Worm (Caenorhabditis elegans) whole organism, L1 larva: ENCODE data around the gene C04B4.4.

Experiments used
- F16B12.6 ChIP-seq: fragments of 150-350 bp; optimal IDR thresholded peaks from 2 replicates; lab custom pipeline; 2014; ENCODE audit warnings: missing biosample characterization, missing genetic modification characterization
- Y116A8C.19 ChIP-seq: sonication (generic microtip); optimal IDR thresholded peaks from 2 replicates; lab custom pipeline; 2016; ENCODE audit warnings: missing compliant biosample characterization, missing genetic modification characterization, borderline replicate concordance
- alr-1 ChIP-seq: fragments of 200-800 bp; sonication (Bioruptor generic); optimal IDR thresholded peaks from 2 replicates; lab custom pipeline; 2018; ENCODE audit warnings: borderline replicate concordance, mild to moderate bottlenecking, missing genetic modification characterization, missing compliant biosample characterization
- ama-1 ChIP-seq: fragments of 150-350 bp; optimal IDR thresholded peaks from 2 replicates; lab custom pipeline; 2014
- ceh-8 ChIP-seq: fragments of 200-800 bp; sonication (Bioruptor generic); optimal IDR thresholded peaks from 2 replicates; lab custom pipeline; 2018; ENCODE audit warnings: mild to moderate bottlenecking, missing genetic modification characterization, moderate library complexity, missing compliant biosample characterization
- ceh-82 ChIP-seq, 3 experiments: fragments of 150-350 bp in 1 of 3; sonication (generic microtip) in 2 of 3; optimal IDR thresholded peaks; 2 replicates each; lab custom pipeline; 2014 to 2017; ENCODE audit warnings: missing biosample characterization in 3 of 3, missing genetic modification characterization in 3 of 3
- egl-13 ChIP-seq: sonication (generic microtip); optimal IDR thresholded peaks from 2 replicates; lab custom pipeline; 2016; ENCODE audit warnings: missing genotype, missing genetic modification reagents, missing genetic modification characterization, missing compliant biosample characterization
- egl-27 ChIP-seq, 2 experiments: fragments of 150-350 bp in 1 of 2; sonication (generic microtip); optimal IDR thresholded peaks; 3 replicates each; lab custom pipeline; 2017 to 2018; ENCODE audit warnings: missing biosample characterization in 2 of 2, missing genetic modification characterization in 2 of 2, missing genetic modification reagents in 2 of 2
- ets-5 ChIP-seq: fragments of 200-800 bp; sonication (Bioruptor generic); IDR thresholded peaks from 2 replicates; pipeline ENCODE4 v1.3.6; 2022; ENCODE audit warnings: missing genetic modification characterization, missing compliant biosample characterization
- fkh-10 ChIP-seq: sonication (generic microtip); optimal IDR thresholded peaks from 2 replicates; lab custom pipeline; 2017; ENCODE audit warnings: missing biosample characterization, missing genetic modification reagents, missing genetic modification characterization
- fkh-8 ChIP-seq: sonication (generic microtip); optimal IDR thresholded peaks from 2 replicates; lab custom pipeline; 2016; ENCODE audit warnings: mild to moderate bottlenecking, missing genetic modification characterization, missing compliant biosample characterization
- fos-1 ChIP-seq: fragments of 150-350 bp; optimal IDR thresholded peaks from 2 replicates; lab custom pipeline; 2014; ENCODE audit warnings: missing biosample characterization, missing genetic modification characterization
- hlh-4 ChIP-seq: sonication (generic microtip); optimal IDR thresholded peaks from 2 replicates; lab custom pipeline; 2016; ENCODE audit warnings: mild to moderate bottlenecking, missing genetic modification characterization, missing compliant biosample characterization
- lin-15B ChIP-seq: fragments of 150-350 bp; sonication (generic microtip); optimal IDR thresholded peaks from 3 replicates; lab custom pipeline; 2014; ENCODE audit warnings: missing biosample characterization, missing genetic modification characterization
- lir-3 ChIP-seq: sonication (generic microtip); optimal IDR thresholded peaks from 2 replicates; lab custom pipeline; 2016; ENCODE audit warnings: mild to moderate bottlenecking, missing genetic modification characterization, moderate library complexity, missing compliant biosample characterization; ENCODE audit not compliant: poor library complexity
- lsy-2 ChIP-seq, 2 experiments: fragments of 150-350 bp; optimal IDR thresholded peaks; 2 replicates each; lab custom pipeline; 2014; ENCODE audit warnings: missing biosample characterization in 2 of 2, missing genetic modification characterization in 2 of 2
- mab-9 ChIP-seq: fragments of 200-800 bp; sonication (Bioruptor generic); IDR thresholded peaks from 2 replicates; pipeline ENCODE4 v1.3.6; 2022; ENCODE audit warnings: missing genetic modification reagents, missing genetic modification characterization, missing compliant biosample characterization
- mef-2 ChIP-seq: fragments of 150-350 bp; optimal IDR thresholded peaks from 2 replicates; lab custom pipeline; 2014; ENCODE audit warnings: missing biosample characterization, missing genetic modification characterization
- nhr-11 ChIP-seq: fragments of 150-350 bp; optimal IDR thresholded peaks from 2 replicates; lab custom pipeline; 2014; ENCODE audit warnings: missing biosample characterization, missing genetic modification characterization
- nhr-19 ChIP-seq: fragments of 200-800 bp; sonication (Bioruptor generic); conservative IDR thresholded peaks from 2 replicates; pipeline ENCODE4 v1.3.6; 2022; ENCODE audit warnings: missing genetic modification characterization, missing compliant biosample characterization
- nhr-20 ChIP-seq: sonication (generic microtip); optimal IDR thresholded peaks from 2 replicates; lab custom pipeline; 2016; ENCODE audit warnings: mild to moderate bottlenecking, missing genetic modification characterization, missing compliant biosample characterization
- nhr-28 ChIP-seq: fragments of 150-350 bp; optimal IDR thresholded peaks from 2 replicates; lab custom pipeline; 2014; ENCODE audit warnings: missing biosample characterization, missing genetic modification characterization
- nhr-47 ChIP-seq: sonication (generic microtip); optimal IDR thresholded peaks from 2 replicates; lab custom pipeline; 2016; ENCODE audit warnings: mild to moderate bottlenecking, missing genetic modification characterization, moderate library complexity, missing compliant biosample characterization
- nhr-71 ChIP-seq: sonication (generic microtip); optimal IDR thresholded peaks from 2 replicates; lab custom pipeline; 2016; ENCODE audit warnings: mild to moderate bottlenecking, missing genetic modification characterization, moderate library complexity, missing compliant biosample characterization
- nhr-77 ChIP-seq: fragments of 150-350 bp; optimal IDR thresholded peaks from 2 replicates; lab custom pipeline; 2014; ENCODE audit warnings: missing biosample characterization, missing genetic modification characterization
- pqm-1 ChIP-seq: sonication (generic microtip); optimal IDR thresholded peaks from 3 replicates; lab custom pipeline; 2017; ENCODE audit warnings: missing biosample characterization, missing genetic modification characterization
- rnt-1 ChIP-seq: sonication (generic microtip); optimal IDR thresholded peaks from 2 replicates; lab custom pipeline; 2016; ENCODE audit warnings: mild to moderate bottlenecking, missing genetic modification characterization, moderate library complexity, missing compliant biosample characterization
- snpc-4 ChIP-seq: fragments of 150-350 bp; optimal IDR thresholded peaks from 2 replicates; lab custom pipeline; 2014; ENCODE audit warnings: missing biosample characterization, missing genetic modification characterization
- snu-23 ChIP-seq: sonication (generic microtip); optimal IDR thresholded peaks from 2 replicates; lab custom pipeline; 2016; ENCODE audit warnings: missing genetic modification characterization, missing compliant biosample characterization
- sox-4 ChIP-seq: sonication (generic microtip); optimal IDR thresholded peaks from 2 replicates; lab custom pipeline; 2016; ENCODE audit warnings: missing genetic modification characterization, missing compliant biosample characterization
- swsn-7 ChIP-seq: sonication (generic microtip); optimal IDR thresholded peaks from 2 replicates; lab custom pipeline; 2016; ENCODE audit warnings: missing genetic modification characterization, missing compliant biosample characterization
- tlp-1 ChIP-seq: fragments of 150-350 bp; optimal IDR thresholded peaks from 2 replicates; lab custom pipeline; 2014; ENCODE audit warnings: missing biosample characterization, missing genetic modification characterization
- unc-62 ChIP-seq: fragments of 150-350 bp; optimal IDR thresholded peaks from 2 replicates; lab custom pipeline; 2014; ENCODE audit warnings: missing biosample characterization, missing genetic modification reagents, missing genetic modification characterization
- unc-86 ChIP-seq: sonication (generic microtip); optimal IDR thresholded peaks from 2 replicates; lab custom pipeline; 2016; ENCODE audit warnings: missing genetic modification characterization, missing compliant biosample characterization
- vab-15 ChIP-seq: sonication (generic microtip); optimal IDR thresholded peaks from 2 replicates; lab custom pipeline; 2017; ENCODE audit warnings: missing genotype, mild to moderate bottlenecking, missing genetic modification characterization, missing compliant biosample characterization
- zag-1 ChIP-seq: fragments of 150-350 bp; optimal IDR thresholded peaks from 2 replicates; lab custom pipeline; 2014; ENCODE audit warnings: missing biosample characterization, missing genetic modification characterization
- zip-4 ChIP-seq: fragments of 200-800 bp; sonication (Bioruptor generic); optimal IDR thresholded peaks from 2 replicates; lab custom pipeline; 2018; ENCODE audit warnings: mild to moderate bottlenecking, missing genetic modification characterization, moderate library complexity, missing compliant biosample characterization
- ztf-11 ChIP-seq, 2 experiments: sonication (generic microtip); optimal IDR thresholded peaks; 2 replicates each; lab custom pipeline; 2016 to 2017; ENCODE audit warnings: missing genetic modification characterization in 2 of 2, missing biosample characterization in 1 of 2, missing compliant biosample characterization in 1 of 2
- ztf-4 ChIP-seq: fragments of 150-350 bp; optimal IDR thresholded peaks from 2 replicates; lab custom pipeline; 2014; ENCODE audit warnings: missing biosample characterization, missing genetic modification characterization

The C04B4.4 gene

DNA sequence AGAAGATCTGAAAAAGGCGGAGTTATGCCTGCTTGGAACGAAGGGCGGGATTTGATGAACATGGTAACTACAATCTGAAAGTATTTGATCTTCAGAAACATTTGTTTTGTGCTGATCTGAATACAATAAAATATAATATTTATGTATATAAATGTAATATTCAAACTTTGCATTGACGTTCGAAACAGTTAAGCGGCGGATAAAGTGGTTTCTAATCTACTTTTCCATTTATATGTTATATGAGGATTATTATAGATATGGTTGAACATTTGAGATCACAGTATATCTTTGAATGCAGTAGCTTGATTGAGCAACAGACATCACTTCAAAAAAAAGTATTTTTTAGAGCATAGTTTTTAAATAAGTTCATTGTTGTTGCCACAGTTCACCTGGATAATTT is 16.8 kb upstream of the C04B4.4 start, which contains the start of gene H19J13.2:
Gene H19J13.2, minus strand, starts transcription at position 101 of the 400 bp plus-strand sequence.
- TF ChIP-seq unc-62 (GFP tag; lab: Kevin White, UChicago) (no peak), fkh-8 (tag; lab: Kevin White, UChicago) (no peak), ceh-82 (tag; optimal IDR thresholded peaks at IDR 0.05; lab: Kevin White, UChicago) (no peak), unc-86 (tag; lab: Kevin White, UChicago) (no peak), lsy-2 (tag; optimal IDR thresholded peaks at IDR 0.05; lab: Kevin White, UChicago) (no peak), zip-4 (GFP tag; lab: Kevin White, UChicago) (no peak), sox-4 (tag; lab: Kevin White, UChicago) (no peak), nhr-47 (no peak), nhr-77 (tag; lab: Kevin White, UChicago) (no peak), egl-27 (tag; optimal IDR thresholded peaks at IDR 0.05; lab: Kevin White, UChicago) (no peak), egl-13 (tag; lab: Kevin White, UChicago) (no peak), zag-1 (tag; lab: Kevin White, UChicago) (no peak), fos-1 (tag; lab: Kevin White, UChicago) (no peak), snu-23 (GFP tag; lab: Kevin White, UChicago) (no peak), lir-3 (tag; lab: Kevin White, UChicago) (no peak), ztf-11 (tag; optimal IDR thresholded peaks at IDR 0.05; lab: Kevin White, UChicago) (no peak), rnt-1 (tag; lab: Kevin White, UChicago) (no peak), snpc-4 (tag; lab: Kevin White, UChicago) (no peak)

DNA sequence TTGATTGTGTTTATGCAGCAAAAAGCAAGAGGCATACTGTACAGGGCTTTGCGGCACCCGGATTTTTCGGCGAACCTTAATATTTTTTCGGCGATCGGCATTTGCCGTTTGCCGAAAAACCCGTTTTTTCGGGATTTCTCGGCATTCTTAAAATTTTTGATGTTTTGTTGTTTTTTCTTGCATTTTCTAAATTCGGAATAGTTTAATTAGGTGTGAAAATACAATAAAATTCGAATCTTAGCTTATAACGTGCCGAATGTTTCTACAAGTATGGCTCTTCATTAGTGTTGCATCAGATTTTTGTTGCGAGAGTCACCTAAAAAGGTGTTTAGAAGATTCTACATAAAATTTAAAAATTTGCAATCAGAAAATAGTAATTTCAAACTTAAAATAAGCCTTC is 15.1 kb upstream of the C04B4.4 start, which contains the start of gene C04B4.6:
Gene C04B4.6, minus strand, starts transcription at position 101 of the 400 bp plus-strand sequence.
- no peak for TF ChIP-seq pqm-1 (tag; lab: Kevin White, UChicago)
- no peak for TF ChIP-seq ets-5 (GFP tag; lab: Robert Waterston, UW)
- TF ChIP-seq nhr-11, result no peak
- TF ChIP-seq zip-4 (GFP tag; lab: Kevin White, UChicago), result no peak
- no peak for TF ChIP-seq alr-1 (tag; lab: Kevin White, UChicago)
- TF ChIP-seq, all 84 proteins: peak for 0

DNA sequence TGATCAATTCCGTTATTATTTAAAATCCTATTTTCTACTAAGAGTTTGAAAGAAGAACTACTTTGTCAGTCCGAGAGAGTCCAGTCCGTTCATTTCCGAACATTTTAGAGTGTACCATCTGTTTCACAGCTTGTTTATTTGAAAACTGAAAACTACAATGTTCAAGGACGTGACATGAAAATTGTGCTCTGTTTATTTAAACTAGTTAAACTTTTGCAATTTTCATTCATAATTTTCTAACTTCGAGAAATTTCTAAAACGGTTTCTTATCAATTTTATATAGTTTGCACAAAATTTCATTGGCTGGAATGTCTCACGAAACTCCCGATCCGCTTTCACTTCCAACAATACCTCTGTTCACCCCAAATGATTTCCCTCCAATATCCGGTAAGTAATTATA is 10.2 kb upstream of the C04B4.4 start, which contains the start of gene C04B4.1:
Gene C04B4.1, plus strand, starts transcription at position 301 of the 400 bp plus-strand sequence.
- TF ChIP-seq hlh-4 (tag; lab: Kevin White, UChicago) (no peak), ztf-4 (no peak), F16B12.6 (tag; lab: Kevin White, UChicago) (no peak), ztf-11 (tag; optimal IDR thresholded peaks at IDR 0.05; lab: Kevin White, UChicago) (no peak), nhr-77 (tag; lab: Kevin White, UChicago) (no peak), fkh-10 (GFP tag; lab: Kevin White, UChicago) (no peak), mef-2 (tag; lab: Kevin White, UChicago) (no peak)

DNA sequence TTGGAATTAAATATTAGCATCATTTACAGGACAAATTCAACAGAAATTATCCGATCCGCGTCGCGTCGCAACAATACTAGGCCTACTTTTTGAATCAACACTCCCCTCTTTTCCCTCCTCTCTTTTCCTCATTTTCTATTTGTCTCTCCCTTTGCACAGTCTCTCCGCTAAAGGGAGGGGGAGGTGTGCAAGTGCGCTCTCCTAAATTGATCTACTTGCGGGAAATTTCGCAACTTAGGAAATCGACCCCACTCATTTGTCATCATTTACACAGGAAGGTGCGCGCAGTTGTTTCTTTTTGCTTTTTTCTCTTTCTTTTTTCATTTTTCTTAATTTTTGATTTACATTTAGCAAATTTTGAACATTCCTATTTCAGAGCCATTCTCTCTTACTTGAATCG is 7.7 kb upstream of the C04B4.4 start, which contains the start of gene C04B4.2:
Gene C04B4.2, plus strand, starts transcription at position 371 of the 400 bp plus-strand sequence.
- TF ChIP-seq fkh-8 (tag; lab: Kevin White, UChicago) (no peak), swsn-7 (tag; lab: Kevin White, UChicago) (no peak), lin-15B (tag; lab: Kevin White, UChicago) (no peak), Y116A8C.19 (no peak), tlp-1 (tag; lab: Kevin White, UChicago) (no peak), ceh-8 (GFP tag; lab: Kevin White, UChicago) (no peak), hlh-4 (tag; lab: Kevin White, UChicago) (no peak), ztf-4 (no peak), nhr-71 (tag; lab: Kevin White, UChicago) (no peak), egl-27 (tag; optimal IDR thresholded peaks at IDR 0.05; lab: Kevin White, UChicago) (no peak), nhr-28 (tag; lab: Kevin White, UChicago) (no peak), mab-9 (GFP tag; lab: Robert Waterston, UW) (no peak), ama-1 (lab: Kevin White, UChicago) (no peak), unc-86 (tag; lab: Kevin White, UChicago) (no peak), vab-15 (tag; lab: Kevin White, UChicago) (no peak), nhr-19 (no peak), fkh-10 (GFP tag; lab: Kevin White, UChicago) (no peak), ets-5 (GFP tag; lab: Robert Waterston, UW) (no peak), nhr-20 (tag; lab: Kevin White, UChicago) (no peak)
